Worm (Caenorhabditis elegans) whole organism, midembryonic: Measurements from ENCODE around the gene cki-1.

Experiments
- T22C8.4 ChIP-seq: fragments of 200-800 bp; sonication (Bioruptor generic); IDR thresholded peaks from 2 replicates; pipeline ENCODE4 v1.3.6; 2022; ENCODE audit warnings: missing genetic modification characterization, missing compliant biosample characterization
- cog-1 ChIP-seq: sonication (generic microtip); optimal IDR thresholded peaks from 2 replicates; lab custom pipeline; 2016; ENCODE audit warnings: missing genetic modification characterization, missing compliant biosample characterization
- flt-1 ChIP-seq: fragments of 200-800 bp; sonication (Bioruptor generic); IDR thresholded peaks from 2 replicates; pipeline ENCODE4 v1.3.6; 2022; ENCODE audit warnings: missing genetic modification characterization, missing compliant biosample characterization
- klf-2 ChIP-seq: fragments of 200-800 bp; sonication (Bioruptor generic); conservative IDR thresholded peaks from 2 replicates; pipeline ENCODE4 v1.3.6; 2022; ENCODE audit warnings: missing genetic modification reagents, missing genetic modification characterization, missing compliant biosample characterization
- med-1 ChIP-seq: sonication (generic microtip); optimal IDR thresholded peaks from 2 replicates; lab custom pipeline; 2017; ENCODE audit warnings: missing genetic modification characterization, mild to moderate bottlenecking, missing compliant biosample characterization, antibody characterized with exemption, missing genetic modification reagents; ENCODE audit not compliant: insufficient read depth
- ref-1 ChIP-seq: fragments of 200-800 bp; sonication (Bioruptor generic); conservative IDR thresholded peaks from 2 replicates; pipeline ENCODE4 v1.3.6; 2022; ENCODE audit warnings: missing genetic modification reagents, missing genetic modification characterization, missing compliant biosample characterization
- ztf-23 ChIP-seq: fragments of 200-800 bp; sonication (Bioruptor generic); IDR thresholded peaks from 2 replicates; pipeline ENCODE4 v1.3.6; 2022; ENCODE audit warnings: missing genetic modification reagents, missing genetic modification characterization, missing compliant biosample characterization

DNA sequence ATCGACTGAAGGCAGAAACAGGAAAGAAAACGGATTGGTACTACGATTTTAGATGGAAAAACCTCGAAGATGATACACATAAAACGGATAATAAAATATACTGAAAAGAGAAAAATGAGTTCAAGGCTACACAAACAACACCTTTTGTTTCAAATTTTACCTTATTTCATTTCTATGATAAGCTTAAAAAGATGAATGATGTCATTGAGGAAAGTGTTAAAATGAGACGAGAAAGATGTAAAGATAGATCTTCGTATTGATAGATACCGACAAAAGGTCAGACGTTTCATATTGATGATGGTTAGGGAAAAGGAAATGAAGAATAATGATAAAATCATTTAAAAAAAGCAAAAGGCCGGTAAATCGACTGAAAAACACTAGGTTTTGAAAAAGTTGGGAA is 21.4 kb upstream of the cki-1 start:
- TF ChIP-seq cog-1 (tag; lab: Kevin White, UChicago) (no peak), ref-1 (no peak), T22C8.4 (GFP tag; lab: Robert Waterston, UW) (no peak), med-1 (GFP tag; lab: Kevin White, UChicago) (no peak), klf-2 (no peak), flt-1 (GFP tag; lab: Robert Waterston, UW) (no peak), ztf-23 (GFP tag; lab: Robert Waterston, UW) (no peak)
